Fruit fly (Drosophila melanogaster): Measurements from ENCODE around the gene CG9147.

dm6 chr2L:6070656-6071231 lies 4.9 kb downstream of the CG9147 start, which contains the start of the genes CG9154 and Kr-h2:
- TF ChIP-seq psq (optimal IDR thresholded peaks at IDR 0.05) (no peak), EcR (GFP tag; optimal IDR thresholded peaks at IDR 0.05) (no peak), CG8478 (optimal IDR thresholded peaks at IDR 0.05) (no peak)

Data from whole organism.